ENCODE assay signal across 2 worm cellular contexts in genomic region chrV:18657391-18657790, ce11.
A peak's percentile ranks its signal among the peaks of the same experiment; 100 is the strongest.
TF ChIP-seq lines count a peak whose summit lies in the region.

No protein-coding gene starts in this region.

TF ChIP-seq in whole organism, L4 larva, 104 proteins besides CTCF, POLR2A, EP300 and RAD21:
- TF ChIP-seq Y105C5A.15 (GFP tag; IDR thresholded peaks at IDR 0.05; lab: Robert Waterston, UW) (no peak), nhr-111 (GFP tag; optimal IDR thresholded peaks at IDR 0.05; lab: Kevin White, UChicago) (no peak), set-16 (GFP tag; IDR thresholded peaks at IDR 0.05; lab: Robert Waterston, UW) (peak; percentile 67)

TF ChIP-seq in whole organism, young adult, 124 proteins besides CTCF, POLR2A, EP300 and RAD21:
- TF ChIP-seq ztf-25 (GFP tag; IDR thresholded peaks at IDR 0.05; lab: Robert Waterston, UW), result no peak
- TF ChIP-seq hrde-1 (tag; optimal IDR thresholded peaks at IDR 0.05; lab: Kevin White, UChicago; ENCODE audit: borderline replicate concordance), result no peak
- no peak for TF ChIP-seq repo-1 (tag; optimal IDR thresholded peaks at IDR 0.05; lab: Kevin White, UChicago)
- peak; percentile 63 for TF ChIP-seq zfh-2 (GFP tag; conservative IDR thresholded peaks at IDR 0.05; lab: Robert Waterston, UW)
